Fruit fly (Drosophila melanogaster) whole organism, prepupa: ENCODE data around the gene CG32152.
A peak's percentile ranks its signal among the peaks of the same experiment; 100 is the strongest.

Source experiments
- Blimp-1 ChIP-seq: fragments of 200-800 bp; sonication (Bioruptor generic); optimal IDR thresholded peaks from 3 replicates; lab custom pipeline; 2017; ENCODE audit warnings: missing biosample characterization, missing genetic modification characterization, mild to moderate bottlenecking, moderate library complexity, missing genetic modification reagents
- CG10669 ChIP-seq: fragments of 200-800 bp; sonication (Bioruptor generic); optimal IDR thresholded peaks from 3 replicates; lab custom pipeline; 2018; ENCODE audit warnings: missing biosample characterization, mild to moderate bottlenecking, missing genetic modification characterization, moderate library complexity
- CG11294 ChIP-seq: fragments of 200-800 bp; sonication (Bioruptor generic); IDR thresholded peaks from 2 replicates; pipeline ENCODE4 v1.3.6; 2022; ENCODE audit warnings: missing biosample characterization, missing genetic modification characterization
- CG11762 ChIP-seq: fragments of 200-800 bp; sonication (Bioruptor generic); optimal IDR thresholded peaks from 3 replicates; lab custom pipeline; 2016; ENCODE audit warnings: missing biosample characterization, missing genetic modification characterization; ENCODE audit not compliant: insufficient read depth
- CG11902 ChIP-seq: fragments of 200-800 bp; sonication (Bioruptor generic); optimal IDR thresholded peaks from 3 replicates; lab custom pipeline; 2016; ENCODE audit warnings: missing biosample characterization, missing genetic modification characterization
- CG1621 ChIP-seq: fragments of 200-800 bp; sonication (Bioruptor generic); optimal IDR thresholded peaks from 3 replicates; lab custom pipeline; 2018; ENCODE audit warnings: missing biosample characterization, mild to moderate bottlenecking, missing genetic modification characterization
- CG16779 ChIP-seq: fragments of 200-800 bp; sonication (Bioruptor generic); optimal IDR thresholded peaks from 3 replicates; lab custom pipeline; 2017; ENCODE audit warnings: missing biosample characterization, mild to moderate bottlenecking, missing genetic modification characterization
- CG3032 ChIP-seq: fragments of 200-800 bp; optimal IDR thresholded peaks from 2 replicates; lab custom pipeline; 2019; ENCODE audit warnings: missing biosample characterization, mild to moderate bottlenecking, missing genetic modification characterization, moderate library complexity
- CG31627 ChIP-seq: fragments of 200-800 bp; sonication (Bioruptor generic); optimal IDR thresholded peaks from 3 replicates; lab custom pipeline; 2016; ENCODE audit warnings: missing biosample characterization, missing genetic modification characterization
- CG32006 ChIP-seq: fragments of 200-800 bp; sonication (Bioruptor generic); optimal IDR thresholded peaks from 3 replicates; lab custom pipeline; 2017; ENCODE audit warnings: missing biosample characterization, mild to moderate bottlenecking, missing genetic modification characterization
- CG34406 ChIP-seq: fragments of 200-800 bp; sonication (Bioruptor generic); optimal IDR thresholded peaks from 3 replicates; lab custom pipeline; 2016; ENCODE audit warnings: missing biosample characterization, missing genetic modification characterization
- CG4318 ChIP-seq: fragments of 200-800 bp; sonication (Bioruptor generic); optimal IDR thresholded peaks from 3 replicates; lab custom pipeline; 2017; ENCODE audit warnings: missing biosample characterization, mild to moderate bottlenecking, missing genetic modification characterization
- CG6163 ChIP-seq: fragments of 200-800 bp; sonication (Bioruptor generic); IDR thresholded peaks from 3 replicates; pipeline ENCODE4 v1.3.6; 2022; ENCODE audit warnings: missing biosample characterization, missing genetic modification characterization
- CG6276 ChIP-seq: fragments of 200-800 bp; sonication (Bioruptor generic); optimal IDR thresholded peaks from 2 replicates; lab custom pipeline; 2017; ENCODE audit warnings: missing biosample characterization, mild to moderate bottlenecking, missing genetic modification characterization
- CG6792 ChIP-seq: fragments of 200-800 bp; sonication (Bioruptor generic); optimal IDR thresholded peaks from 3 replicates; lab custom pipeline; 2016; ENCODE audit warnings: missing biosample characterization, missing genetic modification characterization
- CG6808 ChIP-seq: fragments of 200-800 bp; sonication (Bioruptor generic); optimal IDR thresholded peaks from 3 replicates; lab custom pipeline; 2017; ENCODE audit warnings: missing biosample characterization, missing genetic modification characterization, mild to moderate bottlenecking, moderate library complexity, missing genetic modification reagents
- CG6854 ChIP-seq: fragments of 200-800 bp; sonication (Bioruptor generic); optimal IDR thresholded peaks from 2 replicates; lab custom pipeline; 2017; ENCODE audit warnings: missing biosample characterization, mild to moderate bottlenecking, missing genetic modification characterization
- CG7368 ChIP-seq: fragments of 200-800 bp; sonication (Bioruptor generic); optimal IDR thresholded peaks from 3 replicates; lab custom pipeline; 2016; ENCODE audit warnings: missing biosample characterization, missing genetic modification characterization
- CG8119 ChIP-seq: fragments of 200-800 bp; sonication (Bioruptor generic); IDR thresholded peaks from 3 replicates; pipeline ENCODE4 v1.3.6; 2022; ENCODE audit warnings: missing biosample characterization, missing genetic modification characterization
- CG8319 ChIP-seq: fragments of 200-800 bp; sonication (Bioruptor generic); optimal IDR thresholded peaks from 3 replicates; lab custom pipeline; 2016; ENCODE audit warnings: missing biosample characterization, missing genetic modification characterization
- CG9139 ChIP-seq: fragments of 200-800 bp; sonication (Bioruptor generic); optimal IDR thresholded peaks from 3 replicates; lab custom pipeline; 2017; ENCODE audit warnings: missing biosample characterization, mild to moderate bottlenecking, missing genetic modification characterization
- Eip75B ChIP-seq: fragments of 200-800 bp; sonication (Bioruptor generic); optimal IDR thresholded peaks from 3 replicates; lab custom pipeline; 2016; ENCODE audit warnings: missing biosample characterization, missing genetic modification characterization
- Eip78C ChIP-seq: fragments of 200-800 bp; sonication (Bioruptor generic); peaks from one replicate; lab custom pipeline; 2016; ENCODE audit warnings: missing biosample characterization, missing genetic modification characterization
- Ets21C ChIP-seq: fragments of 200-800 bp; sonication (Bioruptor generic); optimal IDR thresholded peaks from 3 replicates; lab custom pipeline; 2016; ENCODE audit warnings: missing biosample characterization, missing genetic modification characterization
- Ets96B ChIP-seq: fragments of 200-800 bp; optimal IDR thresholded peaks from 2 replicates; lab custom pipeline; 2019; ENCODE audit warnings: missing biosample characterization, mild to moderate bottlenecking, missing genetic modification characterization, moderate library complexity
- Gug ChIP-seq: fragments of 200-800 bp; sonication (Bioruptor generic); IDR thresholded peaks from 2 replicates; pipeline ENCODE4 v1.3.6; 2022; ENCODE audit warnings: missing biosample characterization, missing genetic modification characterization
- Hr4 ChIP-seq: fragments of 200-800 bp; sonication (Bioruptor generic); optimal IDR thresholded peaks from 3 replicates; lab custom pipeline; 2016; ENCODE audit warnings: missing biosample characterization, missing genetic modification characterization
- Lpt ChIP-seq: fragments of 200-800 bp; sonication (Bioruptor generic); optimal IDR thresholded peaks from 3 replicates; lab custom pipeline; 2016; ENCODE audit warnings: missing biosample characterization, missing genetic modification characterization
- Met ChIP-seq: fragments of 200-800 bp; sonication (Bioruptor generic); optimal IDR thresholded peaks from 3 replicates; lab custom pipeline; 2016; ENCODE audit warnings: missing biosample characterization, missing genetic modification characterization
- OdsH ChIP-seq: fragments of 200-800 bp; sonication (Bioruptor generic); optimal IDR thresholded peaks from 3 replicates; lab custom pipeline; 2016; ENCODE audit warnings: missing biosample characterization, missing genetic modification characterization
- Sox102F ChIP-seq: fragments of 200-800 bp; sonication (Bioruptor generic); optimal IDR thresholded peaks from 2 replicates; lab custom pipeline; 2016; ENCODE audit warnings: missing biosample characterization, mild to moderate bottlenecking, missing genetic modification characterization
- Sox15 ChIP-seq: fragments of 200-800 bp; sonication (Bioruptor generic); optimal IDR thresholded peaks from 3 replicates; lab custom pipeline; 2016; ENCODE audit warnings: missing biosample characterization, missing genetic modification characterization
- dac ChIP-seq: fragments of 200-800 bp; sonication (Bioruptor generic); optimal IDR thresholded peaks from 2 replicates; lab custom pipeline; 2017; ENCODE audit warnings: missing biosample characterization, mild to moderate bottlenecking, missing genetic modification characterization
- esn ChIP-seq: fragments of 200-800 bp; sonication (Bioruptor generic); optimal IDR thresholded peaks from 2 replicates; lab custom pipeline; 2016; ENCODE audit warnings: missing biosample characterization, mild to moderate bottlenecking, missing genetic modification characterization, moderate library complexity
- fd59A ChIP-seq: fragments of 200-800 bp; sonication (Bioruptor generic); optimal IDR thresholded peaks from 2 replicates; lab custom pipeline; 2017; ENCODE audit warnings: missing biosample characterization, mild to moderate bottlenecking, missing genetic modification characterization, missing genetic modification reagents
- fd85E ChIP-seq: fragments of 200-800 bp; sonication (Bioruptor generic); optimal IDR thresholded peaks from 3 replicates; lab custom pipeline; 2016; ENCODE audit warnings: missing biosample characterization, missing genetic modification characterization
- fkh ChIP-seq: fragments of 200-800 bp; sonication (Bioruptor generic); optimal IDR thresholded peaks from 3 replicates; lab custom pipeline; 2017; ENCODE audit warnings: missing biosample characterization, mild to moderate bottlenecking, missing genetic modification characterization, moderate library complexity
- lz ChIP-seq: fragments of 200-800 bp; sonication (Bioruptor generic); optimal IDR thresholded peaks from 3 replicates; lab custom pipeline; 2016; ENCODE audit warnings: missing biosample characterization, missing genetic modification characterization
- net ChIP-seq: fragments of 200-800 bp; sonication (Bioruptor generic); optimal IDR thresholded peaks from 3 replicates; lab custom pipeline; 2016; ENCODE audit warnings: missing biosample characterization, missing genetic modification characterization
- pdm3 ChIP-seq: fragments of 200-800 bp; sonication (Bioruptor generic); optimal IDR thresholded peaks from 3 replicates; lab custom pipeline; 2016; ENCODE audit warnings: missing biosample characterization, missing genetic modification characterization
- salr ChIP-seq, 2 experiments: fragments of 200-800 bp; sonication (Bioruptor generic); optimal IDR thresholded peaks; 3 replicates each; lab custom pipeline; 2016 to 2018; ENCODE audit warnings: missing biosample characterization in 2 of 2, missing genetic modification characterization in 2 of 2, mild to moderate bottlenecking in 1 of 2
- spab ChIP-seq: fragments of 200-800 bp; sonication (Bioruptor generic); optimal IDR thresholded peaks from 2 replicates; lab custom pipeline; 2017; ENCODE audit warnings: missing biosample characterization, mild to moderate bottlenecking, missing genetic modification characterization, missing genetic modification reagents
- ss ChIP-seq, 2 experiments: fragments of 200-800 bp; sonication (Bioruptor generic); optimal IDR thresholded peaks; 2 replicates in 1 of 2; 3 replicates in 1 of 2; lab custom pipeline; 2017 to 2018; ENCODE audit warnings: mild to moderate bottlenecking in 2 of 2, missing biosample characterization in 2 of 2, missing genetic modification characterization in 2 of 2, moderate library complexity in 1 of 2
- topi ChIP-seq: fragments of 200-800 bp; sonication (Bioruptor generic); optimal IDR thresholded peaks from 3 replicates; lab custom pipeline; 2016; ENCODE audit warnings: missing biosample characterization, missing genetic modification characterization

The CG32152 gene

dm6 chr3L:16182633-16183462, 39.0 kb upstream of the CG32152 start (continued):
- TF ChIP-seq CG6276 (GFP tag; lab: Kevin White, UChicago), result no peak
- TF ChIP-seq Sox102F, result peak; percentile 62
- no peak for TF ChIP-seq CG4318 (GFP tag; lab: Kevin White, UChicago)
- no peak for TF ChIP-seq CG6808 (GFP tag; lab: Kevin White, UChicago)
- peak; percentile 10 for TF ChIP-seq net (GFP tag; lab: Kevin White, UChicago)
- no peak for TF ChIP-seq Hr4 (GFP tag; lab: Kevin White, UChicago)
- TF ChIP-seq fkh (GFP tag; lab: Kevin White, UChicago), result no peak
- peak; percentile 42 for TF ChIP-seq Sox15 (GFP tag; lab: Kevin White, UChicago)
- no peak for TF ChIP-seq CG1621 (tag; lab: Kevin White, UChicago)
- peak in 1 of 2 experiments; percentile 9 for TF ChIP-seq salr (GFP tag; optimal IDR thresholded peaks at IDR 0.05; lab: Kevin White, UChicago)
- TF ChIP-seq CG11902 (GFP tag; lab: Kevin White, UChicago), result no peak
- no peak for TF ChIP-seq CG6163
- TF ChIP-seq CG11294, result no peak
- peak; percentile 89 for TF ChIP-seq Eip78C (GFP tag; lab: Kevin White, UChicago)
- TF ChIP-seq Blimp-1, result no peak
- no peak for TF ChIP-seq CG32006 (GFP tag; lab: Kevin White, UChicago)
- no peak for TF ChIP-seq CG8319 (GFP tag; lab: Kevin White, UChicago)
- peak; percentile 28 for TF ChIP-seq CG11762 (GFP tag; lab: Kevin White, UChicago)
- peak; percentile 50 for TF ChIP-seq pdm3 (GFP tag; lab: Kevin White, UChicago)
- peak; percentile 48 for TF ChIP-seq CG31627 (GFP tag; lab: Kevin White, UChicago)
- TF ChIP-seq CG6792 (GFP tag; lab: Kevin White, UChicago), result peak; percentile 18
- peak; percentile 26 for TF ChIP-seq Eip75B (GFP tag; lab: Kevin White, UChicago)
- TF ChIP-seq Met, result peak; percentile 76
- TF ChIP-seq spab (GFP tag; lab: Kevin White, UChicago), result peak; percentile 15
- peak; percentile 33 for TF ChIP-seq Ets96B (tag; lab: Kevin White, UChicago)
- TF ChIP-seq Lpt (GFP tag; lab: Kevin White, UChicago), result no peak
- no peak for TF ChIP-seq dac

dm6 chr3L:16181330-16181830, 37.5 kb upstream of the CG32152 start:
- peak; percentile 97 for TF ChIP-seq Eip78C (GFP tag; lab: Kevin White, UChicago)
- peak; percentile 53 for TF ChIP-seq net (GFP tag; lab: Kevin White, UChicago)
- peak; percentile 50 for TF ChIP-seq Blimp-1
- peak; percentile 72 for TF ChIP-seq OdsH (GFP tag; lab: Kevin White, UChicago)
- peak; percentile 49 for TF ChIP-seq CG1621 (tag; lab: Kevin White, UChicago)
- TF ChIP-seq fkh (GFP tag; lab: Kevin White, UChicago), result no peak
- TF ChIP-seq CG16779 (tag; lab: Kevin White, UChicago), result peak; percentile 76
- peak; percentile 45 for TF ChIP-seq CG31627 (GFP tag; lab: Kevin White, UChicago)
- peak; percentile 46 for TF ChIP-seq pdm3 (GFP tag; lab: Kevin White, UChicago)
- peak; percentile 57 for TF ChIP-seq Gug
- TF ChIP-seq CG6163, result peak; percentile 83
- TF ChIP-seq Met, result peak; percentile 61
- peak; percentile 51 for TF ChIP-seq Eip75B (GFP tag; lab: Kevin White, UChicago)
- peak; percentile 71 for TF ChIP-seq esn
- TF ChIP-seq fd59A, result peak; percentile 42
- TF ChIP-seq lz (GFP tag; lab: Kevin White, UChicago), result peak; percentile 56
- TF ChIP-seq CG3032 (tag; lab: Kevin White, UChicago), result peak; percentile 72
- TF ChIP-seq CG11762 (GFP tag; lab: Kevin White, UChicago), result peak; percentile 52
- TF ChIP-seq CG6854 (GFP tag; lab: Kevin White, UChicago), result peak; percentile 55
- peak; percentile 86 for TF ChIP-seq CG8319 (GFP tag; lab: Kevin White, UChicago)
- peak; percentile 71 for TF ChIP-seq topi (GFP tag; lab: Kevin White, UChicago)
- TF ChIP-seq Hr4 (GFP tag; lab: Kevin White, UChicago), result peak; percentile 46
- TF ChIP-seq CG6276 (GFP tag; lab: Kevin White, UChicago), result peak; percentile 71
- no peak for TF ChIP-seq fd85E (GFP tag; lab: Kevin White, UChicago)
- TF ChIP-seq CG10669 (GFP tag; lab: Kevin White, UChicago), result peak; percentile 83
- no peak for TF ChIP-seq Ets21C (GFP tag; lab: Kevin White, UChicago)
- peak; percentile 88 for TF ChIP-seq CG9139 (GFP tag; lab: Kevin White, UChicago)
- TF ChIP-seq CG34406 (GFP tag; lab: Kevin White, UChicago), result peak; percentile 70
- TF ChIP-seq CG11294, result no peak; the same call in 1 of the 2 replicates
- peak; percentile 48 for TF ChIP-seq CG4318 (GFP tag; lab: Kevin White, UChicago)
- TF ChIP-seq ss (GFP tag; optimal IDR thresholded peaks at IDR 0.05; lab: Kevin White, UChicago), result peak; percentile 86 to 87
- peak; percentile 48 for TF ChIP-seq CG6792 (GFP tag; lab: Kevin White, UChicago)
- TF ChIP-seq CG7368 (GFP tag; lab: Kevin White, UChicago), result peak; percentile 84
- peak; percentile 83 for TF ChIP-seq CG8119 (GFP tag; lab: Robert Waterston, UW)
